Worm (Caenorhabditis elegans) whole organism, L3 larva: ENCODE data around the gene C01G10.1.

Experiments used
- R02D3.7 ChIP-seq: fragments of 150-350 bp; optimal IDR thresholded peaks from 2 replicates; lab custom pipeline; 2014; ENCODE audit warnings: missing biosample characterization, missing genetic modification characterization
- ZK546.5 ChIP-seq: sonication (generic microtip); optimal IDR thresholded peaks from 2 replicates; lab custom pipeline; 2017; ENCODE audit warnings: missing biosample characterization, missing genetic modification characterization
- ama-1 ChIP-seq: fragments of 150-350 bp; optimal IDR thresholded peaks from 2 replicates; lab custom pipeline; 2018
- ceh-16 ChIP-seq: sonication (generic microtip); optimal IDR thresholded peaks from 2 replicates; lab custom pipeline; 2017; ENCODE audit warnings: missing biosample characterization, missing genetic modification characterization
- ceh-82 ChIP-seq: fragments of 150-350 bp; optimal IDR thresholded peaks from 2 replicates; lab custom pipeline; 2014; ENCODE audit warnings: missing biosample characterization, missing genetic modification characterization
- ceh-9 ChIP-seq: sonication (generic microtip); optimal IDR thresholded peaks from 2 replicates; lab custom pipeline; 2018; ENCODE audit warnings: missing biosample characterization, missing genetic modification characterization
- daf-12 ChIP-seq: fragments of 150-350 bp; optimal IDR thresholded peaks from 2 replicates; lab custom pipeline; 2014; ENCODE audit warnings: missing biosample characterization, missing genetic modification reagents, missing genetic modification characterization
- egl-27 ChIP-seq: sonication (generic microtip); optimal IDR thresholded peaks from 4 replicates; lab custom pipeline; 2017; ENCODE audit warnings: missing biosample characterization, missing genetic modification reagents, missing genetic modification characterization
- egl-5 ChIP-seq: fragments of 150-350 bp; optimal IDR thresholded peaks from 2 replicates; lab custom pipeline; 2017; ENCODE audit warnings: missing biosample characterization, missing genetic modification reagents, missing genetic modification characterization, inconsistent platforms
- elt-1 ChIP-seq: fragments of 150-350 bp; optimal IDR thresholded peaks from 2 replicates; lab custom pipeline; 2014; ENCODE audit warnings: missing biosample characterization, missing genetic modification characterization
- elt-2 ChIP-seq: sonication (generic microtip); optimal IDR thresholded peaks from 2 replicates; lab custom pipeline; 2016; ENCODE audit warnings: missing genetic modification reagents, mild to moderate bottlenecking, missing genetic modification characterization, missing compliant biosample characterization
- elt-3 ChIP-seq, 3 experiments: fragments of 150-350 bp in 1 of 3; sonication (generic microtip) in 2 of 3; optimal IDR thresholded peaks; 2 replicates in 2 of 3; 4 replicates in 1 of 3; lab custom pipeline; 2014 to 2017; ENCODE audit warnings: missing biosample characterization in 3 of 3, missing genetic modification characterization in 3 of 3
- eor-1 ChIP-seq, 2 experiments: fragments of 150-350 bp; optimal IDR thresholded peaks; 2 replicates each; lab custom pipeline; 2014 to 2018; ENCODE audit warnings: missing biosample characterization in 2 of 2, missing genetic modification characterization in 2 of 2
- fkh-10 ChIP-seq: sonication (generic microtip); optimal IDR thresholded peaks from 2 replicates; lab custom pipeline; 2017; ENCODE audit warnings: missing biosample characterization, missing genetic modification reagents, missing genetic modification characterization
- fkh-2 ChIP-seq: fragments of 150-350 bp; optimal IDR thresholded peaks from 2 replicates; lab custom pipeline; 2014; ENCODE audit warnings: missing biosample characterization, missing genetic modification reagents, missing genetic modification characterization
- hmg-11 ChIP-seq: sonication (generic microtip); optimal IDR thresholded peaks from 2 replicates; lab custom pipeline; 2016; ENCODE audit warnings: missing genetic modification characterization, missing compliant biosample characterization
- jun-1 ChIP-seq: fragments of 150-350 bp; optimal IDR thresholded peaks from 2 replicates; lab custom pipeline; 2014; ENCODE audit warnings: missing biosample characterization, missing genetic modification reagents, missing genetic modification characterization
- lin-15B ChIP-seq: fragments of 150-350 bp; optimal IDR thresholded peaks from 2 replicates; lab custom pipeline; 2014; ENCODE audit warnings: missing biosample characterization, missing genetic modification characterization
- lsy-12 ChIP-seq: sonication (generic microtip); optimal IDR thresholded peaks from 2 replicates; lab custom pipeline; 2016; ENCODE audit warnings: mild to moderate bottlenecking, missing genetic modification characterization, missing compliant biosample characterization
- mdl-1 ChIP-seq: fragments of 150-350 bp; optimal IDR thresholded peaks from 2 replicates; lab custom pipeline; 2014; ENCODE audit warnings: missing biosample characterization, missing genetic modification characterization
- mml-1 ChIP-seq: fragments of 150-350 bp; sonication (generic microtip); optimal IDR thresholded peaks from 3 replicates; lab custom pipeline; 2014; ENCODE audit warnings: missing biosample characterization, missing genetic modification characterization
- nfya-1 ChIP-seq: sonication (generic microtip); optimal IDR thresholded peaks from 2 replicates; lab custom pipeline; 2017; ENCODE audit warnings: missing genetic modification characterization, mild to moderate bottlenecking, missing compliant biosample characterization, antibody characterized with exemption, moderate library complexity; ENCODE audit not compliant: insufficient read depth
- nhr-12 ChIP-seq: fragments of 150-350 bp; optimal IDR thresholded peaks from 2 replicates; lab custom pipeline; 2014; ENCODE audit warnings: missing biosample characterization, missing genetic modification characterization
- nhr-25 ChIP-seq: sonication (generic microtip); optimal IDR thresholded peaks from 2 replicates; lab custom pipeline; 2017; ENCODE audit warnings: missing biosample characterization, missing genetic modification characterization
- nhr-28 ChIP-seq: fragments of 150-350 bp; optimal IDR thresholded peaks from 2 replicates; lab custom pipeline; 2014; ENCODE audit warnings: missing biosample characterization, missing genetic modification characterization
- nhr-76 ChIP-seq: fragments of 150-350 bp; sonication (generic microtip); optimal IDR thresholded peaks from 5 replicates; lab custom pipeline; 2014; ENCODE audit warnings: missing biosample characterization, missing genetic modification characterization
- pha-4 ChIP-seq: fragments of 150-350 bp; optimal IDR thresholded peaks from 2 replicates; lab custom pipeline; 2014; ENCODE audit warnings: missing biosample characterization, missing genetic modification reagents, missing genetic modification characterization
- pqm-1 ChIP-seq: fragments of 150-350 bp; optimal IDR thresholded peaks from 2 replicates; lab custom pipeline; 2017; ENCODE audit warnings: missing biosample characterization, missing genetic modification characterization, inconsistent platforms
- skn-1 ChIP-seq: fragments of 150-350 bp; optimal IDR thresholded peaks from 2 replicates; lab custom pipeline; 2014; ENCODE audit warnings: missing biosample characterization, missing genetic modification characterization
- snpc-4 ChIP-seq: fragments of 150-350 bp; optimal IDR thresholded peaks from 2 replicates; lab custom pipeline; 2014; ENCODE audit warnings: missing biosample characterization, missing genetic modification characterization
- unc-39 ChIP-seq: sonication (generic microtip); optimal IDR thresholded peaks from 4 replicates; lab custom pipeline; 2017; ENCODE audit warnings: missing biosample characterization, missing genetic modification characterization
- zag-1 ChIP-seq: fragments of 150-350 bp; optimal IDR thresholded peaks from 2 replicates; lab custom pipeline; 2014; ENCODE audit warnings: missing biosample characterization, missing genetic modification characterization
- ztf-4 ChIP-seq: fragments of 150-350 bp; optimal IDR thresholded peaks from 2 replicates; lab custom pipeline; 2014; ENCODE audit warnings: missing biosample characterization, missing genetic modification characterization

C01G10.1 gene

ce11 chrV:15147776-15148175 lies 48.2 kb downstream of the C01G10.1 start, which contains the start of gene T09F5.20:
T09F5.20 (minus strand) TSS chrV:15147876.
- no peak for TF ChIP-seq ceh-16 (tag; lab: Kevin White, UChicago)
- no peak for TF ChIP-seq mdl-1 (tag; lab: Kevin White, UChicago)
- no peak for TF ChIP-seq jun-1 (tag; lab: Kevin White, UChicago)
- TF ChIP-seq lin-15B = no peak
- no peak for TF ChIP-seq ceh-82 (tag; lab: Kevin White, UChicago)
- TF ChIP-seq elt-2 (tag; lab: Kevin White, UChicago) = no peak
- TF ChIP-seq egl-5 = no peak
- no peak for TF ChIP-seq ama-1 (lab: Kevin White, UChicago)
- TF ChIP-seq eor-1 (tag; optimal IDR thresholded peaks at IDR 0.05; lab: Kevin White, UChicago) = no peak
- TF ChIP-seq elt-1 (tag; lab: Kevin White, UChicago) = no peak
- TF ChIP-seq elt-3 (tag; optimal IDR thresholded peaks at IDR 0.05; lab: Kevin White, UChicago) = no peak
- TF ChIP-seq zag-1 (tag; lab: Kevin White, UChicago) = no peak
- TF ChIP-seq fkh-10 (GFP tag; lab: Kevin White, UChicago) = no peak
- TF ChIP-seq fkh-2 (tag; lab: Kevin White, UChicago) = no peak
- TF ChIP-seq ztf-4 (tag; lab: Kevin White, UChicago) = no peak
- TF ChIP-seq unc-39 (tag; lab: Kevin White, UChicago) = no peak
- TF ChIP-seq snpc-4 (tag; lab: Kevin White, UChicago) = no peak
- TF ChIP-seq R02D3.7 (tag; lab: Kevin White, UChicago) = no peak
- TF ChIP-seq lsy-12 (tag; lab: Kevin White, UChicago) = no peak

DNA sequence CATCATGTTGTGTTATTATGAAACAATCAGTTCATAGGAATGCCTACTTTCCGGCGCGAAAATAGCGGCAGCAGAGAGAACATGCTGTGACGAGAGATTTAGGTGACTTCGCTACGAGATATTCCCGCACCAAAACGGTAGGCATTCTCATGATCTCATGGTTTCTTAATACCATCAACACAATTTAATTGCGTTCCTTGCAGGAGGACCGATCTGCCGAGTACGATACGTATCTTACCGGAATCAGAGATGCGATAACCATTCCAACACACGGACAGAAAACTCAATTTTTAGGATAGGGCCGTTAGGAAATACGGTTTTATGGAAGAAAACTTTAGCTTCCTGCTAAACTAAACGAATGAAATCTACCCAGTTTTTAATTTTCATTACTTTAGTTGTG lies 49.3 kb downstream of the C01G10.1 start, which contains the start of gene T09F5.1:
Gene T09F5.1, plus strand, starts transcription at position 301 of the 400 bp plus-strand sequence.
- TF ChIP-seq pha-4 (no peak), fkh-2 (tag; lab: Kevin White, UChicago) (no peak), ztf-4 (tag; lab: Kevin White, UChicago) (no peak), nhr-25 (no peak), R02D3.7 (tag; lab: Kevin White, UChicago) (no peak), unc-39 (tag; lab: Kevin White, UChicago) (no peak), nhr-28 (tag; lab: Kevin White, UChicago) (no peak), nhr-76 (tag; lab: Kevin White, UChicago) (no peak), ama-1 (lab: Kevin White, UChicago) (no peak), ceh-16 (tag; lab: Kevin White, UChicago) (no peak), hmg-11 (tag; lab: Kevin White, UChicago) (no peak), nhr-12 (tag; lab: Kevin White, UChicago) (no peak), snpc-4 (tag; lab: Kevin White, UChicago) (no peak), egl-27 (tag; lab: Kevin White, UChicago) (no peak), pqm-1 (tag; lab: Kevin White, UChicago) (no peak)

ce11 chrV:15150176-15150575 lies 50.6 kb downstream of the C01G10.1 start:
- TF ChIP-seq R02D3.7 (tag; lab: Kevin White, UChicago) (no peak), nfya-1 (tag; lab: Kevin White, UChicago) (peak; percentile 58)

ce11 chrV:15150661-15151060 lies 51.1 kb downstream of the C01G10.1 start, which contains the start of gene T09F5.2:
T09F5.2 (plus strand) TSS chrV:15150961.
- TF ChIP-seq pqm-1 (tag; lab: Kevin White, UChicago) = no peak
- TF ChIP-seq mdl-1 (tag; lab: Kevin White, UChicago) = no peak
- no peak for TF ChIP-seq elt-1 (tag; lab: Kevin White, UChicago)
- no peak for TF ChIP-seq ZK546.5 (tag; lab: Kevin White, UChicago)
- TF ChIP-seq skn-1 (tag; lab: Kevin White, UChicago) = no peak

DNA sequence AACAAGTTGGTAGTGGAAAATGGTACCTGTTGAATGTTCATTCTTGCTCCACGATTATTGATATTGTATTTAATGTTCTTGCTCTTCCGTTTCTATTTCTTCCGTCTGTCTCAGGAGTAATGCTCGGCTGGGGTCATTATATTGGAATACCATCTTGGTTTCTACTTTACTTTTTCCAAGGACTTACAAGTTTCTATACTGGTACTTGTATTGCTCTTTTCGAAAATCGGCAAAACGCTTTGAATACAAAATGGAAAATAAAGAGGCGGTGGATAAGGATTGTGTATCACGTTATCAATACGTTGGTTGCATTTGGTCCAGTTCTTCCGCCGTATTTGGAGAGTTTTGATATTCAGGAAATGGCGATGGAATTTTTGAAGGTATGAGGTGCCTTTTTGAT lies 52.5 kb downstream of the C01G10.1 start:
- no peak for TF ChIP-seq unc-39 (tag; lab: Kevin White, UChicago)
- TF ChIP-seq nfya-1 (tag; lab: Kevin White, UChicago) = no peak
- no peak for TF ChIP-seq daf-12 (tag; lab: Kevin White, UChicago)
- no peak for TF ChIP-seq ceh-82 (tag; lab: Kevin White, UChicago)
- no peak for TF ChIP-seq ceh-9 (tag; lab: Kevin White, UChicago)
- no peak for TF ChIP-seq mml-1 (tag; lab: Kevin White, UChicago)
- TF ChIP-seq, all 47 proteins: peak for 0
